Worm (Caenorhabditis elegans): ENCODE results near the gene fkh-8.

DNA sequence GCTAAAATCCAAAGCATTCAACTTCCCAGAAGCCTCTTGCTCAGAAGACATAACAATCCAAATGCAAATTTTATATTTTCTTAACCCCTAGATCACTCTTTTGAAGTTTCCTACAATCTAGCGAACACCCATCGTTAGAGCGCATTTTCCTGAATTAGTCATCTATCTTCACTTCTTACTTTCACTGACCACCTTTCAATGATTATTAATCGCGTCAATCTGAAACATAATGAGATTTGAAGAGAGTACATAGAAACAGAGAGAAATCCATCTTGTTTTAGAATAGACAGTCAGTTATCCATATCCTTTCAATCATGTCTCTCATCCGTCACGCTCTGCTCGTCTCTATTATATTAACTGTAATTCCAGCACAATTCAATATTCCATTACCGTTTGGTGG lies 20.0 kb downstream of the fkh-8 start, which contains the start of gene F40H3.3:
- TF ChIP-seq pqm-1 (tag; optimal IDR thresholded peaks at IDR 0.05) (no peak), ceh-14 (tag; optimal IDR thresholded peaks at IDR 0.05) (no peak), ama-1 (optimal IDR thresholded peaks at IDR 0.05) (no peak), nhr-11 (tag; optimal IDR thresholded peaks at IDR 0.05) (no peak), lin-11 (tag; optimal IDR thresholded peaks at IDR 0.05) (no peak)

Measured in whole organism, late embryonic.